Fruit fly (Drosophila melanogaster): ENCODE data around the gene mbo.
A peak's percentile ranks its signal among the peaks of the same experiment; 100 is the strongest.

Gene mbo

dm6 chr3R:12627691-12628148 is 51.1 kb downstream of the mbo start, which contains the start of the genes Vha55 and Snx3 (continued):
- TF ChIP-seq CG3163 (GFP tag; optimal IDR thresholded peaks at IDR 0.05), result peak; percentile 80
- peak; percentile 67 for TF ChIP-seq eyg (GFP tag; optimal IDR thresholded peaks at IDR 0.05)
- no peak for TF ChIP-seq CG8765 (GFP tag; IDR thresholded peaks at IDR 0.05)
- TF ChIP-seq dati (GFP tag; IDR thresholded peaks at IDR 0.05), result no peak
- no peak for TF ChIP-seq sr (GFP tag; IDR thresholded peaks at IDR 0.05)
- no peak for TF ChIP-seq Sry-β (GFP tag; optimal IDR thresholded peaks at IDR 0.05)
- no peak for TF ChIP-seq aop (GFP tag; IDR thresholded peaks at IDR 0.05)
- TF ChIP-seq NK7.1 (GFP tag; optimal IDR thresholded peaks at IDR 0.05), result peak; percentile 77
- TF ChIP-seq CG31224 (GFP tag; IDR thresholded peaks at IDR 0.05), result no peak
- TF ChIP-seq HLH3B (GFP tag; IDR thresholded peaks at IDR 0.05), result no peak
- peak; percentile 68 for TF ChIP-seq CG12391 (tag; optimal IDR thresholded peaks at IDR 0.05)
- TF ChIP-seq Atf3 (GFP tag; optimal IDR thresholded peaks at IDR 0.05), result peak; percentile 95
- TF ChIP-seq CG7372 (GFP tag; IDR thresholded peaks at IDR 0.05), result no peak
- TF ChIP-seq dpn (GFP tag; optimal IDR thresholded peaks at IDR 0.05), result peak; percentile 84 to 92
- TF ChIP-seq knrl (GFP tag; IDR thresholded peaks at IDR 0.05; ENCODE audit: partially characterized antibody), result no peak
- peak; percentile 94 for TF ChIP-seq Hmr (GFP tag; optimal IDR thresholded peaks at IDR 0.05)
- no peak for TF ChIP-seq Oaz (GFP tag; IDR thresholded peaks at IDR 0.05)
- no peak for TF ChIP-seq CG7963 (GFP tag; IDR thresholded peaks at IDR 0.05; ENCODE audit: partially characterized antibody)
- TF ChIP-seq salm (tag; optimal IDR thresholded peaks at IDR 0.05), result no peak
- TF ChIP-seq CG4328 (GFP tag; optimal IDR thresholded peaks at IDR 0.05), result no peak
- TF ChIP-seq usp (GFP tag; optimal IDR thresholded peaks at IDR 0.05), result no peak
- no peak for TF ChIP-seq Eip74EF (GFP tag; optimal IDR thresholded peaks at IDR 0.05)
- no peak for TF ChIP-seq CG13296 (GFP tag; optimal IDR thresholded peaks at IDR 0.05)
- TF ChIP-seq en (GFP tag; optimal IDR thresholded peaks at IDR 0.05), result no peak
- peak; percentile 29 for TF ChIP-seq fd96Cb (tag; optimal IDR thresholded peaks at IDR 0.05)
- no peak for TF ChIP-seq CG14667 (GFP tag; IDR thresholded peaks at IDR 0.05)
- TF ChIP-seq CG11085 (GFP tag; IDR thresholded peaks at IDR 0.05), result no peak
- peak; percentile 80 for TF ChIP-seq tin (GFP tag; optimal IDR thresholded peaks at IDR 0.05)
- TF ChIP-seq CG32532 (GFP tag; IDR thresholded peaks at IDR 0.05), result no peak
- peak; percentile 71 for TF ChIP-seq Mad (GFP tag; optimal IDR thresholded peaks at IDR 0.05)
- peak; percentile 27 for TF ChIP-seq repo (GFP tag; optimal IDR thresholded peaks at IDR 0.05)
- TF ChIP-seq sqz (GFP tag; optimal IDR thresholded peaks at IDR 0.05), result no peak
- peak; percentile 37 for TF ChIP-seq CG33557 (GFP tag; optimal IDR thresholded peaks at IDR 0.05)
- peak; percentile 72 for TF ChIP-seq Side (GFP tag; optimal IDR thresholded peaks at IDR 0.05)
- TF ChIP-seq pfk (GFP tag; optimal IDR thresholded peaks at IDR 0.05), result no peak
- no peak for TF ChIP-seq CG1529 (GFP tag; optimal IDR thresholded peaks at IDR 0.05)
- peak; percentile 74 for TF ChIP-seq Dek (tag; optimal IDR thresholded peaks at IDR 0.05)
- TF ChIP-seq Hr3 (GFP tag; optimal IDR thresholded peaks at IDR 0.05), result peak; percentile 69
- TF ChIP-seq Ets65A (GFP tag), result peak; percentile 100
- TF ChIP-seq ase (GFP tag; IDR thresholded peaks at IDR 0.05), result no peak
- TF ChIP-seq btn (GFP tag; optimal IDR thresholded peaks at IDR 0.05), result no peak
- TF ChIP-seq Kr (GFP tag; optimal IDR thresholded peaks at IDR 0.05), result no peak
- TF ChIP-seq CG11723 (GFP tag; optimal IDR thresholded peaks at IDR 0.05), result no peak
- TF ChIP-seq ind (GFP tag; optimal IDR thresholded peaks at IDR 0.05), result peak; percentile 83
- TF ChIP-seq onecut (GFP tag; IDR thresholded peaks at IDR 0.05), result peak; percentile 37
- no peak for TF ChIP-seq lola (GFP tag; optimal IDR thresholded peaks at IDR 0.05)
- TF ChIP-seq CG16815 (GFP tag; optimal IDR thresholded peaks at IDR 0.05), result peak; percentile 51
- TF ChIP-seq CG16813 (GFP tag; IDR thresholded peaks at IDR 0.05; ENCODE audit: partially characterized antibody), result no peak
- TF ChIP-seq chif (GFP tag; optimal IDR thresholded peaks at IDR 0.05), result peak; percentile 67 to 73
- no peak for TF ChIP-seq mld (GFP tag; IDR thresholded peaks at IDR 0.05; ENCODE audit: partially characterized antibody)
- TF ChIP-seq lilli (GFP tag; optimal IDR thresholded peaks at IDR 0.05), result peak; percentile 83
- peak; percentile 89 for TF ChIP-seq Xbp1 (GFP tag; optimal IDR thresholded peaks at IDR 0.05)
